Worm (Caenorhabditis elegans) whole organism, L2 larva: ENCODE measurements around the gene fbxc-32.
A peak's percentile ranks its signal among the peaks of the same experiment; 100 is the strongest.

Experiments used
- C34F6.9 ChIP-seq: fragments of 150-350 bp; optimal IDR thresholded peaks from 2 replicates; lab custom pipeline; 2014; ENCODE audit warnings: missing biosample characterization, missing genetic modification characterization
- F13H6.1 ChIP-seq: sonication (generic microtip); optimal IDR thresholded peaks from 2 replicates; lab custom pipeline; 2016; ENCODE audit warnings: missing genetic modification characterization, missing compliant biosample characterization
- R02D3.7 ChIP-seq: fragments of 150-350 bp; optimal IDR thresholded peaks from 2 replicates; lab custom pipeline; 2014; ENCODE audit warnings: missing biosample characterization, missing genetic modification characterization
- alr-1 ChIP-seq: fragments of 150-350 bp; optimal IDR thresholded peaks from 2 replicates; lab custom pipeline; 2014; ENCODE audit warnings: missing biosample characterization, missing genetic modification characterization
- aly-2 ChIP-seq: fragments of 150-350 bp; optimal IDR thresholded peaks from 2 replicates; lab custom pipeline; 2014; ENCODE audit warnings: missing biosample characterization, missing genetic modification characterization
- ama-1 ChIP-seq: fragments of 150-350 bp; optimal IDR thresholded peaks from 2 replicates; lab custom pipeline; 2018; ENCODE audit warnings: inconsistent platforms
- ceh-16 ChIP-seq: fragments of 150-350 bp; optimal IDR thresholded peaks from 2 replicates; lab custom pipeline; 2014; ENCODE audit warnings: missing biosample characterization, missing genetic modification characterization
- crh-2 ChIP-seq: sonication (generic microtip); optimal IDR thresholded peaks from 2 replicates; lab custom pipeline; 2017; ENCODE audit warnings: missing biosample characterization, missing genetic modification characterization
- egl-27 ChIP-seq: sonication (generic microtip); optimal IDR thresholded peaks from 3 replicates; lab custom pipeline; 2017; ENCODE audit warnings: missing biosample characterization, missing genetic modification reagents, missing genetic modification characterization
- elt-1 ChIP-seq: fragments of 150-350 bp; optimal IDR thresholded peaks from 2 replicates; lab custom pipeline; 2014; ENCODE audit warnings: missing biosample characterization, missing genetic modification characterization
- elt-3 ChIP-seq: sonication (generic microtip); optimal IDR thresholded peaks from 2 replicates; lab custom pipeline; 2017; ENCODE audit warnings: missing biosample characterization, missing genetic modification characterization
- fos-1 ChIP-seq: fragments of 150-350 bp; optimal IDR thresholded peaks from 2 replicates; lab custom pipeline; 2014; ENCODE audit warnings: missing biosample characterization, missing genetic modification characterization
- gmeb-1 ChIP-seq: fragments of 150-350 bp; optimal IDR thresholded peaks from 2 replicates; lab custom pipeline; 2014; ENCODE audit warnings: missing biosample characterization, missing genetic modification characterization
- lin-11 ChIP-seq: fragments of 150-350 bp; sonication (generic microtip); optimal IDR thresholded peaks from 2 replicates; lab custom pipeline; 2014; ENCODE audit warnings: missing biosample characterization, missing genetic modification characterization, inconsistent platforms, mixed read lengths
- lin-13 ChIP-seq: fragments of 150-350 bp; optimal IDR thresholded peaks from 2 replicates; lab custom pipeline; 2014; ENCODE audit warnings: missing biosample characterization, missing genetic modification reagents, missing genetic modification characterization
- lin-39 ChIP-seq: fragments of 150-350 bp; optimal IDR thresholded peaks from 2 replicates; lab custom pipeline; 2014; ENCODE audit warnings: missing biosample characterization, missing genetic modification reagents, missing genetic modification characterization
- lsy-2 ChIP-seq, 2 experiments: fragments of 150-350 bp in 1 of 2; sonication (generic microtip) in 1 of 2; optimal IDR thresholded peaks; 2 replicates each; lab custom pipeline; 2014 to 2017; ENCODE audit warnings: missing biosample characterization in 2 of 2, missing genetic modification characterization in 2 of 2
- mab-5 ChIP-seq: fragments of 150-350 bp; optimal IDR thresholded peaks from 2 replicates; lab custom pipeline; 2014; ENCODE audit warnings: missing biosample characterization, missing genetic modification characterization
- mbf-1 ChIP-seq: sonication (generic microtip); optimal IDR thresholded peaks from 2 replicates; lab custom pipeline; 2017; ENCODE audit warnings: missing biosample characterization, missing genetic modification characterization
- mdl-1 ChIP-seq, 2 experiments: fragments of 150-350 bp in 1 of 2; sonication (generic microtip) in 1 of 2; optimal IDR thresholded peaks; 2 replicates each; lab custom pipeline; 2017; ENCODE audit warnings: missing biosample characterization in 2 of 2, missing genetic modification characterization in 2 of 2
- nhr-10 ChIP-seq: sonication (generic microtip); optimal IDR thresholded peaks from 2 replicates; lab custom pipeline; 2017; ENCODE audit warnings: missing biosample characterization, missing genetic modification characterization
- nhr-11 ChIP-seq: fragments of 150-350 bp; optimal IDR thresholded peaks from 2 replicates; lab custom pipeline; 2014; ENCODE audit warnings: missing biosample characterization, missing genetic modification characterization
- nhr-12 ChIP-seq: fragments of 150-350 bp; optimal IDR thresholded peaks from 2 replicates; lab custom pipeline; 2014; ENCODE audit warnings: missing biosample characterization, missing genetic modification characterization
- nhr-129 ChIP-seq: fragments of 150-350 bp; optimal IDR thresholded peaks from 2 replicates; lab custom pipeline; 2014; ENCODE audit warnings: missing biosample characterization, missing genetic modification characterization
- nhr-23 ChIP-seq: fragments of 150-350 bp; optimal IDR thresholded peaks from 2 replicates; lab custom pipeline; 2014; ENCODE audit warnings: missing biosample characterization, missing genetic modification reagents, missing genetic modification characterization
- nhr-237 ChIP-seq: fragments of 150-350 bp; optimal IDR thresholded peaks from 2 replicates; lab custom pipeline; 2014; ENCODE audit warnings: missing biosample characterization, missing genetic modification characterization
- nhr-6 ChIP-seq: fragments of 150-350 bp; optimal IDR thresholded peaks from 2 replicates; lab custom pipeline; 2014; ENCODE audit warnings: missing biosample characterization, missing genetic modification characterization
- nhr-77 ChIP-seq: fragments of 150-350 bp; optimal IDR thresholded peaks from 2 replicates; lab custom pipeline; 2014; ENCODE audit warnings: missing biosample characterization, missing genetic modification characterization
- peb-1 ChIP-seq: fragments of 150-350 bp; optimal IDR thresholded peaks from 2 replicates; lab custom pipeline; 2014; ENCODE audit warnings: missing biosample characterization, missing genetic modification characterization
- sem-4 ChIP-seq: fragments of 150-350 bp; optimal IDR thresholded peaks from 2 replicates; lab custom pipeline; 2014; ENCODE audit warnings: missing biosample characterization, missing genetic modification reagents, missing genetic modification characterization
- skn-1 ChIP-seq: sonication (generic microtip); optimal IDR thresholded peaks from 2 replicates; lab custom pipeline; 2017; ENCODE audit warnings: missing biosample characterization, missing genetic modification characterization
- sma-3 ChIP-seq: sonication (generic microtip); optimal IDR thresholded peaks from 2 replicates; lab custom pipeline; 2016; ENCODE audit warnings: missing genetic modification reagents, missing genetic modification characterization, missing compliant biosample characterization
- sma-9 ChIP-seq, 2 experiments: fragments of 150-350 bp in 1 of 2; sonication (generic microtip) in 1 of 2; optimal IDR thresholded peaks; 2 replicates each; lab custom pipeline; 2014 to 2016; ENCODE audit warnings: missing genetic modification characterization in 2 of 2, mild to moderate bottlenecking in 1 of 2, missing biosample characterization in 1 of 2, missing compliant biosample characterization in 1 of 2, missing genetic modification reagents in 1 of 2, moderate library complexity in 1 of 2
- unc-39 ChIP-seq: fragments of 150-350 bp; optimal IDR thresholded peaks from 2 replicates; lab custom pipeline; 2014; ENCODE audit warnings: missing biosample characterization, missing genetic modification characterization
- unc-55 ChIP-seq: fragments of 150-350 bp; sonication (generic microtip); optimal IDR thresholded peaks from 3 replicates; lab custom pipeline; 2014; ENCODE audit warnings: missing biosample characterization, missing genetic modification reagents, missing genetic modification characterization
- zag-1 ChIP-seq: fragments of 150-350 bp; optimal IDR thresholded peaks from 2 replicates; lab custom pipeline; 2014; ENCODE audit warnings: missing biosample characterization, missing genetic modification characterization
- ztf-1 ChIP-seq: fragments of 200-800 bp; sonication (Bioruptor generic); conservative IDR thresholded peaks from 2 replicates; pipeline ENCODE4 v1.3.6; 2022; ENCODE audit warnings: missing genetic modification characterization, missing compliant biosample characterization
- ztf-11 ChIP-seq: sonication (generic microtip); optimal IDR thresholded peaks from 2 replicates; lab custom pipeline; 2017; ENCODE audit warnings: missing biosample characterization, missing genetic modification characterization
- ztf-4 ChIP-seq: fragments of 150-350 bp; optimal IDR thresholded peaks from 2 replicates; lab custom pipeline; 2014; ENCODE audit warnings: missing biosample characterization, missing genetic modification characterization

The fbxc-32 gene

DNA sequence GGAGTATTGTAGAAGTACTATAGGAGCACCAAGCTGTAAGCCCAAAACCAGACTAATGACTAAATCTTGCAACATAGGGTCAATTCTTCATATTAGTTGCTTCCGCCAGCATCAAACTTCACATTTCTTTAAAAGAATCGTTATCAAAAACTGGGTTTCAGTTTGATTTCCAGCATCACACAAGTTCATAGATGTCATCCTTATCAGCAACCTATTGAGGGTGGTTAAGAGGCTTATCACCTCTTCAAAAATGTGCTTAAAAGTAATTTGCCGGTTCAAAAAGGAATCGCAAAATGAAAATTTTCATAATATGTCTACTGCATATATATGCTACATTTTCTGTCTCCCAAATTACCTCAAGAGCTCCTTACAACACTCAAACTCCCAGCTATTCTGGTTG is 4.2 kb downstream of the fbxc-32 start, which contains the start of gene clec-43:
clec-43 (plus strand) TSS at position 294 of the 400 bp plus-strand sequence.
- TF ChIP-seq elt-3 (tag; lab: Kevin White, UChicago), result no peak
- TF ChIP-seq fos-1 (tag; lab: Kevin White, UChicago), result peak; percentile 71
- TF ChIP-seq nhr-77 (tag; lab: Kevin White, UChicago), result no peak
- no peak for TF ChIP-seq alr-1 (tag; lab: Kevin White, UChicago)

DNA sequence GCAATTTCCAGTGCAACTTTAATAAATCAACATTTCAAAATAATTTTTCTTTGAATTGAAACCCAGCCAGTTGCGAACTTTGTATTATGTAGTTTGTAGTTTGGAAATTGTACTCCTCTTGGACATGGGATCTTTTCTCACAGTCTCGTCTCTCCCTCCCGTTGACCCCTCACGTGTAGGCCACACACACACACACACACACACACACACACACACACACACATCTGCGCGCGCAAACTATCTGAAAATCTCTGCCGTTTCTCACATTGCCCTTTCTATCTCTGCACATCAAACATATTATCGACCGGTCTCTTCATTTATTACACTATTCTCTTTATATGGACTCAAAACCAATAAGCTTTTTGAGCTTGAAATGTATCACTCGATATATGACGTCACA is 7.2 kb downstream of the fbxc-32 start, which contains the start of gene fbxc-36:
fbxc-36 (plus strand) TSS at position 205 of the 400 bp plus-strand sequence.
- TF ChIP-seq unc-39 (no peak), ztf-4 (tag; lab: Kevin White, UChicago) (no peak), lin-13 (no peak), peb-1 (no peak), mbf-1 (tag; lab: Kevin White, UChicago) (no peak), elt-3 (tag; lab: Kevin White, UChicago) (no peak), alr-1 (tag; lab: Kevin White, UChicago) (no peak), mdl-1 (tag; optimal IDR thresholded peaks at IDR 0.05; lab: Kevin White, UChicago) (no peak), nhr-12 (tag; lab: Kevin White, UChicago) (no peak), ama-1 (lab: Kevin White, UChicago) (no peak), sma-9 (GFP tag; optimal IDR thresholded peaks at IDR 0.05; lab: Kevin White, UChicago) (no peak), sma-9 (tag; optimal IDR thresholded peaks at IDR 0.05; lab: Kevin White, UChicago) (no peak), ztf-11 (tag; lab: Kevin White, UChicago) (no peak), mab-5 (tag; lab: Kevin White, UChicago) (no peak), elt-1 (no peak), gmeb-1 (tag; lab: Kevin White, UChicago) (no peak), crh-2 (no peak), nhr-11 (tag; lab: Kevin White, UChicago) (no peak)

DNA sequence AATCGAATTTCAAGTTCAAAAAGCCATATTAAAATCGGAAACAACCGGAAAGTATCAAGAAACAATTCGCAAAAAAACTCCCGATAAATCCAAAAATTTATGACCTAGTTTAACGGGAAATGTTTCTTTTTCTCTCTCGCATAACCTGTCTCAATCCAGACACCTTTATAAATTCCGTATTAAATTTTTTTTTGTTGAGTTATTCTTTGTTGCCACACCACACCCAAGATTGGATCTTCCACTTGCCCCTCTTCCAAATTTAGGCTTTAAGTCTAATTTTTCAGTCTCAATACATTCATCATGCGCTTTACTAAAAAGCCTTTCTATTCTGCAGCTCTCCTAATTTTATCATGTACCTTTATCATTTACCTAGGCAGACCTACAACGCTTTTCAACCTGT is 9.4 kb downstream of the fbxc-32 start, which contains the start of gene R07C3.3:
R07C3.3 (plus strand) TSS at position 301 of the 400 bp plus-strand sequence.
- no peak for TF ChIP-seq ztf-1
- TF ChIP-seq mbf-1 (tag; lab: Kevin White, UChicago), result no peak
- no peak for TF ChIP-seq skn-1
- TF ChIP-seq mdl-1 (tag; optimal IDR thresholded peaks at IDR 0.05; lab: Kevin White, UChicago), result no peak
- no peak for TF ChIP-seq ztf-4 (tag; lab: Kevin White, UChicago)
- TF ChIP-seq sma-9 (GFP tag; optimal IDR thresholded peaks at IDR 0.05; lab: Kevin White, UChicago), result no peak
- no peak for TF ChIP-seq sma-9 (tag; optimal IDR thresholded peaks at IDR 0.05; lab: Kevin White, UChicago)
- no peak for TF ChIP-seq nhr-77 (tag; lab: Kevin White, UChicago)
- TF ChIP-seq lin-13, result no peak
- TF ChIP-seq lsy-2 (tag; optimal IDR thresholded peaks at IDR 0.05; lab: Kevin White, UChicago), result no peak
- TF ChIP-seq alr-1 (tag; lab: Kevin White, UChicago), result no peak
- TF ChIP-seq crh-2, result no peak
- no peak for TF ChIP-seq F13H6.1 (tag; lab: Kevin White, UChicago)
- TF ChIP-seq ceh-16 (tag; lab: Kevin White, UChicago), result no peak
- TF ChIP-seq egl-27, result no peak

DNA sequence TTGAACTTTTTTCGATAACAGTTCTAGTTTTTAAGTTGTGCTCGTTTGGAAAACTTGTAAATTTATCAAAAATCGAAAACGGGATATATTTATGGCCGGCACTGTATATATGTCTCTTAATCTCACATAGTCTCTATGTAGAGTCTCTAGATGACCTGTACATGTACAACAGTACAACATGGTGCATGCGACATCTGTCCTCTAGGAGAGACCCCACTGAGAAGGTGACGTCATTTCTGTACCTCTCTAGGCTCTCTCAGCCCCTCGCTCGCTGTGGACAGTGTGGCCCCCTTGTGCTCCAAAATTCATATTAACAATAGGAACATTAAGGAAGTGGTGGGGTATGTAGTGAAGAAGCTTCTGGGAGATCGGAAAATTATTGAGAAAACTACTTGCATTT is 10.7 kb downstream of the fbxc-32 start:
- TF ChIP-seq egl-27, result no peak
- TF ChIP-seq nhr-6, result no peak
- no peak for TF ChIP-seq unc-39
- no peak for TF ChIP-seq ztf-1
- TF ChIP-seq nhr-77 (tag; lab: Kevin White, UChicago), result no peak
- TF ChIP-seq aly-2 (tag; lab: Kevin White, UChicago), result no peak
- no peak for TF ChIP-seq ama-1 (lab: Kevin White, UChicago)
- no peak for TF ChIP-seq lsy-2 (tag; optimal IDR thresholded peaks at IDR 0.05; lab: Kevin White, UChicago)
- no peak for TF ChIP-seq nhr-10 (tag; lab: Kevin White, UChicago)
- no peak for TF ChIP-seq nhr-23 (tag; lab: Kevin White, UChicago)
- TF ChIP-seq lin-11 (tag; lab: Kevin White, UChicago), result no peak
- no peak for TF ChIP-seq ceh-16 (tag; lab: Kevin White, UChicago)
- TF ChIP-seq C34F6.9, result no peak
- TF ChIP-seq R02D3.7 (tag; lab: Kevin White, UChicago), result no peak
- TF ChIP-seq zag-1 (tag; lab: Kevin White, UChicago), result no peak
- TF ChIP-seq peb-1, result no peak
- no peak for TF ChIP-seq lin-39 (tag; lab: Kevin White, UChicago)
- no peak for TF ChIP-seq unc-55

DNA sequence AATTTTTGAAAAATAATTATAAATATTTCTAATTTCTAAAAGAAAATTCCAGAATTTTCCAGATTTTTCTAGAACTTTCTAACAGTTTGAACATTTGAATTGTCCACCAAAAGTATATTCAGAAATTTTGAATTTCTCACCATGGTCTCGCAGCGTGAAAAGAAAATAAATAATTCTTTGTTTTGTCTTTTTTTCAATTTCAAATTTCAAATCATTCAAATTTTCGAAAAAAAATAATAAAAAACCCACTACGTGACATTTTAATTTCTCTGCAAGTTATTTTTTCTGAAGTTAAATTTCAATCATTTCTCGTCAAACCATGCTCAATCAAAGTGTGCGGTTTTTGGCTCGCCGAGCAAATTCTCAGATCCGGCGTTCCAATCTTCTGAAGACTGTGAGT is 15.3 kb downstream of the fbxc-32 start, which contains the start of gene acs-15:
acs-15 (plus strand) TSS at position 301 of the 400 bp plus-strand sequence.
- TF ChIP-seq sem-4 (no peak), nhr-6 (no peak), aly-2 (tag; lab: Kevin White, UChicago) (no peak), skn-1 (no peak), lsy-2 (tag; optimal IDR thresholded peaks at IDR 0.05; lab: Kevin White, UChicago) (no peak), ztf-1 (no peak), lin-11 (tag; lab: Kevin White, UChicago) (no peak), nhr-237 (tag; lab: Kevin White, UChicago) (no peak), nhr-129 (no peak), fos-1 (tag; lab: Kevin White, UChicago) (no peak), alr-1 (tag; lab: Kevin White, UChicago) (no peak), sma-3 (no peak), zag-1 (tag; lab: Kevin White, UChicago) (no peak)
